Fruit fly (Drosophila melanogaster) whole organism, wandering third instar larva: ENCODE measurements around the gene CG17777.

Source experiments
- Abd-B ChIP-seq: fragments of >200 bp; optimal IDR thresholded peaks from 2 replicates; lab custom pipeline; 2017; ENCODE audit warnings: missing biosample characterization, missing genetic modification characterization
- CG32264 ChIP-seq: fragments of 200-800 bp; sonication (Bioruptor generic); optimal IDR thresholded peaks from 2 replicates; lab custom pipeline; 2016; ENCODE audit warnings: missing biosample characterization, missing genetic modification characterization
- CG9705 ChIP-seq: fragments of 200-800 bp; sonication (Bioruptor generic); optimal IDR thresholded peaks from 2 replicates; lab custom pipeline; 2018; ENCODE audit warnings: missing biosample characterization, mild to moderate bottlenecking, missing genetic modification characterization
- CrebA ChIP-seq: fragments of 200-800 bp; sonication (Bioruptor generic); optimal IDR thresholded peaks from 2 replicates; lab custom pipeline; 2016; ENCODE audit warnings: missing biosample characterization, mild to moderate bottlenecking, missing genetic modification characterization, borderline replicate concordance
- Dfd ChIP-seq: fragments of >200 bp; optimal IDR thresholded peaks from 2 replicates; lab custom pipeline; 2017; ENCODE audit warnings: missing biosample characterization, missing genetic modification characterization
- Dif ChIP-seq: fragments of 200-275, 200-300 bp; sonication (Bioruptor generic); optimal IDR thresholded peaks from 2 replicates; lab custom pipeline; 2018; ENCODE audit warnings: missing biosample characterization, missing genetic modification characterization; ENCODE audit not compliant: partially characterized antibody
- GATAd ChIP-seq: sonication (Bioruptor generic); optimal IDR thresholded peaks from 2 replicates; lab custom pipeline; 2016; ENCODE audit warnings: missing biosample characterization, missing genetic modification characterization
- HLH106 ChIP-seq: fragments of 200-800 bp; optimal IDR thresholded peaks from 3 replicates; lab custom pipeline; 2019; ENCODE audit warnings: missing biosample characterization, mild to moderate bottlenecking, missing genetic modification characterization, moderate library complexity
- Hnf4 ChIP-seq: fragments of 200-800 bp; sonication (Bioruptor generic); optimal IDR thresholded peaks from 2 replicates; lab custom pipeline; 2016; ENCODE audit warnings: missing biosample characterization, mild to moderate bottlenecking, missing genetic modification characterization
- Hr78 ChIP-seq: fragments of >200 bp; optimal IDR thresholded peaks from 2 replicates; lab custom pipeline; 2017; ENCODE audit warnings: missing biosample characterization, missing genetic modification characterization
- Hr83 ChIP-seq: fragments of 200-300 bp; sonication (Bioruptor generic); optimal IDR thresholded peaks from 2 replicates; lab custom pipeline; 2016; ENCODE audit warnings: missing biosample characterization, mild to moderate bottlenecking, missing genetic modification characterization, moderate library complexity; ENCODE audit not compliant: poor library complexity, severe bottlenecking
- Jra ChIP-seq: sonication (Bioruptor generic); optimal IDR thresholded peaks from 2 replicates; lab custom pipeline; 2016; ENCODE audit warnings: missing biosample characterization, missing genetic modification characterization
- Mio ChIP-seq: sonication (Bioruptor generic); optimal IDR thresholded peaks from 2 replicates; lab custom pipeline; 2016; ENCODE audit warnings: missing biosample characterization, missing genetic modification characterization
- Myc ChIP-seq: fragments of >200 bp; optimal IDR thresholded peaks from 2 replicates; lab custom pipeline; 2017
- N ChIP-seq: fragments of >200 bp; optimal IDR thresholded peaks from 2 replicates; lab custom pipeline; 2018; ENCODE audit warnings: missing biosample characterization, missing external identifiers, missing genetic modification characterization
- OdsH ChIP-seq: fragments of 200-800 bp; sonication (Bioruptor generic); optimal IDR thresholded peaks from 2 replicates; lab custom pipeline; 2016; ENCODE audit warnings: missing biosample characterization, mild to moderate bottlenecking, missing genetic modification characterization
- Rel ChIP-seq, 2 experiments: fragments of 200-800 bp; sonication (Bioruptor generic) in 1 of 2; optimal IDR thresholded peaks; 2 replicates in 1 of 2; 3 replicates in 1 of 2; lab custom pipeline; 2016 to 2019; ENCODE audit warnings: mild to moderate bottlenecking in 2 of 2, missing biosample characterization in 2 of 2, missing genetic modification characterization in 2 of 2, moderate library complexity in 1 of 2
- Sp1 ChIP-seq: fragments of 200-800 bp; sonication (Bioruptor generic); optimal IDR thresholded peaks from 3 replicates; lab custom pipeline; 2019; ENCODE audit warnings: missing biosample characterization, mild to moderate bottlenecking, missing genetic modification characterization, moderate library complexity
- Vsx2 ChIP-seq: fragments of 200-300, 225-300 bp; sonication (Bioruptor generic); optimal IDR thresholded peaks from 2 replicates; lab custom pipeline; 2018; ENCODE audit warnings: missing biosample characterization, missing genetic modification characterization; ENCODE audit not compliant: partially characterized antibody
- br ChIP-seq: fragments of 200-800 bp; sonication (Bioruptor generic); optimal IDR thresholded peaks from 2 replicates; lab custom pipeline; 2016; ENCODE audit warnings: missing biosample characterization, missing genetic modification characterization
- brk ChIP-seq: fragments of 200-800 bp; sonication (Bioruptor generic); optimal IDR thresholded peaks from 2 replicates; lab custom pipeline; 2016; ENCODE audit warnings: missing biosample characterization, mild to moderate bottlenecking, missing genetic modification characterization
- dl ChIP-seq, 2 experiments: fragments of 175-275, 200-275 bp in 1 of 2; fragments of 200-275 bp in 1 of 2; sonication (Bioruptor generic); optimal IDR thresholded peaks; lab custom pipeline; 2018; ENCODE audit warnings: mild to moderate bottlenecking in 2 of 2, missing biosample characterization in 2 of 2, missing genetic modification characterization in 2 of 2, moderate library complexity in 2 of 2; ENCODE audit not compliant: partially characterized antibody in 2 of 2, insufficient read depth in 1 of 2
- dmrt93B ChIP-seq: fragments of 200-800 bp; sonication (Bioruptor generic); optimal IDR thresholded peaks from 2 replicates; lab custom pipeline; 2018; ENCODE audit warnings: missing biosample characterization, mild to moderate bottlenecking, missing genetic modification characterization
- dsf ChIP-seq: sonication (Bioruptor generic); optimal IDR thresholded peaks from 2 replicates; lab custom pipeline; 2016; ENCODE audit warnings: missing biosample characterization, missing genetic modification characterization, borderline replicate concordance
- ey ChIP-seq: fragments of 200-800 bp; sonication (Bioruptor generic); optimal IDR thresholded peaks from 2 replicates; lab custom pipeline; 2016; ENCODE audit warnings: missing biosample characterization, missing genetic modification characterization
- foxo ChIP-seq, 2 experiments: fragments of 200-800 bp; sonication (Bioruptor generic); optimal IDR thresholded peaks; 2 replicates in 1 of 2; 3 replicates in 1 of 2; lab custom pipeline; 2016 to 2017; ENCODE audit warnings: missing biosample characterization in 2 of 2, missing genetic modification characterization in 2 of 2
- fru ChIP-seq: fragments of 200-800 bp; sonication (Bioruptor generic); optimal IDR thresholded peaks from 3 replicates; lab custom pipeline; 2016; ENCODE audit warnings: missing biosample characterization, mild to moderate bottlenecking, missing genetic modification characterization
- h ChIP-seq: fragments of 200-800 bp; sonication (Bioruptor generic); optimal IDR thresholded peaks from 3 replicates; lab custom pipeline; 2016; ENCODE audit warnings: missing biosample characterization, mild to moderate bottlenecking, missing genetic modification characterization
- jim ChIP-seq: fragments of 175-275, 200-325 bp; sonication (Bioruptor generic); optimal IDR thresholded peaks from 2 replicates; lab custom pipeline; 2016; ENCODE audit warnings: missing biosample characterization, mild to moderate bottlenecking, missing genetic modification characterization
- lola ChIP-seq: fragments of >200 bp; optimal IDR thresholded peaks from 2 replicates; lab custom pipeline; 2017; ENCODE audit warnings: missing biosample characterization, missing genetic modification characterization
- pan ChIP-seq: fragments of >200 bp; optimal IDR thresholded peaks from 2 replicates; lab custom pipeline; 2017
- psq ChIP-seq: fragments of 200-800 bp; sonication (Bioruptor generic); optimal IDR thresholded peaks from 3 replicates; lab custom pipeline; 2017; ENCODE audit warnings: missing biosample characterization, mild to moderate bottlenecking, missing genetic modification characterization, moderate library complexity
- rgr ChIP-seq: fragments of 200-800 bp; sonication (Bioruptor generic); optimal IDR thresholded peaks from 3 replicates; lab custom pipeline; 2016; ENCODE audit warnings: missing biosample characterization, mild to moderate bottlenecking, missing genetic modification characterization
- sage ChIP-seq: fragments of 200-800 bp; sonication (Bioruptor generic); optimal IDR thresholded peaks from 2 replicates; lab custom pipeline; 2016; ENCODE audit warnings: missing biosample characterization, mild to moderate bottlenecking, missing genetic modification characterization
- sv ChIP-seq: fragments of 200-800 bp; sonication (Bioruptor generic); optimal IDR thresholded peaks from 3 replicates; lab custom pipeline; 2016; ENCODE audit warnings: missing biosample characterization, missing genetic modification characterization
- tai ChIP-seq: sonication (Bioruptor generic); optimal IDR thresholded peaks from 2 replicates; lab custom pipeline; 2016; ENCODE audit warnings: missing biosample characterization, missing genetic modification characterization
- usp ChIP-seq: fragments of >200 bp; optimal IDR thresholded peaks from 2 replicates; lab custom pipeline; 2017; ENCODE audit warnings: missing biosample characterization, missing genetic modification characterization
- woc ChIP-seq: sonication (Bioruptor generic); optimal IDR thresholded peaks from 2 replicates; lab custom pipeline; 2016; ENCODE audit warnings: missing biosample characterization, mild to moderate bottlenecking, missing genetic modification characterization

The CG17777 gene

dm6 chrX:2145690-2146470, 40.8 kb upstream of the CG17777 start:
- TF ChIP-seq pan (lab: Kevin White, UChicago) (no peak), rgr (GFP tag; lab: Kevin White, UChicago) (peak; percentile 64), Hr83 (GFP tag; lab: Kevin White, UChicago) (no peak), sage (GFP tag; lab: Kevin White, UChicago) (no peak), Abd-B (no peak), Sp1 (GFP tag; lab: Kevin White, UChicago) (peak; percentile 65), Dif (GFP tag; lab: Kevin White, UChicago) (no peak), jim (GFP tag; lab: Kevin White, UChicago) (no peak), fru (peak; percentile 66), sv (peak; percentile 4), CG32264 (peak; percentile 18), dl (GFP tag; optimal IDR thresholded peaks at IDR 0.05; lab: Kevin White, UChicago; ENCODE audit: insufficient read depth in 1 of 2, partially characterized antibody in 2 of 2) (no peak), lola (GFP tag; lab: Kevin White, UChicago) (no peak), dmrt93B (GFP tag; lab: Kevin White, UChicago) (peak; percentile 41), psq (GFP tag; lab: Kevin White, UChicago) (peak; percentile 54), HLH106 (tag; lab: Kevin White, UChicago) (peak; percentile 71), Dfd (no peak), foxo (GFP tag; optimal IDR thresholded peaks at IDR 0.05; lab: Kevin White, UChicago) (peak in 1 of 2 experiments; percentile 73), tai (no peak), Hr78 (no peak), Rel (GFP tag; optimal IDR thresholded peaks at IDR 0.05; lab: Kevin White, UChicago) (no peak), Rel (tag; optimal IDR thresholded peaks at IDR 0.05; lab: Kevin White, UChicago) (peak; percentile 4), woc (peak; percentile 80), Jra (peak; percentile 12), ey (peak; percentile 60), usp (no peak), Mio (GFP tag; lab: Kevin White, UChicago) (no peak), Vsx2 (GFP tag; lab: Kevin White, UChicago) (no peak), brk (no peak), h (peak; percentile 71), CrebA (GFP tag; lab: Kevin White, UChicago) (no peak), Myc (lab: Kevin White, UChicago) (no peak), Hnf4 (GFP tag; lab: Kevin White, UChicago) (peak; percentile 67), GATAd (peak; percentile 14), dsf (no peak), CG9705 (peak; percentile 8), OdsH (GFP tag; lab: Kevin White, UChicago) (peak; percentile 51), br (GFP tag; lab: Kevin White, UChicago) (peak; percentile 74), N (GFP tag; lab: Kevin White, UChicago) (no peak)
- TF ChIP-seq, all 38 proteins: peak for 19

dm6 chrX:2146574-2146973, 40.1 kb upstream of the CG17777 start:
- TF ChIP-seq Dif (GFP tag; lab: Kevin White, UChicago) (no peak), tai (no peak), br (GFP tag; lab: Kevin White, UChicago) (no peak), Hr78 (no peak), ey (no peak), foxo (GFP tag; optimal IDR thresholded peaks at IDR 0.05; lab: Kevin White, UChicago) (no peak), Hr83 (GFP tag; lab: Kevin White, UChicago) (no peak), Hnf4 (GFP tag; lab: Kevin White, UChicago) (no peak), CG9705 (no peak), fru (no peak), h (no peak), OdsH (GFP tag; lab: Kevin White, UChicago) (no peak), sv (no peak), pan (lab: Kevin White, UChicago) (no peak), woc (no peak), lola (GFP tag; lab: Kevin White, UChicago) (no peak), Rel (GFP tag; optimal IDR thresholded peaks at IDR 0.05; lab: Kevin White, UChicago) (no peak), Rel (tag; optimal IDR thresholded peaks at IDR 0.05; lab: Kevin White, UChicago) (no peak), CG32264 (no peak)
